Worm (Caenorhabditis elegans) whole organism, L2 larva: ENCODE results near the gene srlf-2.

ENCODE experiments used
- lin-11 ChIP-seq: fragments of 150-350 bp; sonication (generic microtip); optimal IDR thresholded peaks from 2 replicates; lab custom pipeline; 2014; ENCODE audit warnings: missing biosample characterization, missing genetic modification characterization, inconsistent platforms, mixed read lengths
- lin-39 ChIP-seq: fragments of 150-350 bp; optimal IDR thresholded peaks from 2 replicates; lab custom pipeline; 2014; ENCODE audit warnings: missing biosample characterization, missing genetic modification reagents, missing genetic modification characterization
- snpc-4 ChIP-seq: fragments of 150-350 bp; optimal IDR thresholded peaks from 2 replicates; lab custom pipeline; 2014; ENCODE audit warnings: missing biosample characterization, missing genetic modification characterization

ce11 chrIV:8499956-8500355, 9.9 kb downstream of the srlf-2 start:
- no peak for TF ChIP-seq snpc-4 (tag; lab: Kevin White, UChicago)
- TF ChIP-seq lin-11 = no peak
- TF ChIP-seq lin-39 (tag; lab: Kevin White, UChicago) = no peak
